Fruit fly (Drosophila melanogaster): Measurements from ENCODE around the gene boi.

Gene boi

DNA sequence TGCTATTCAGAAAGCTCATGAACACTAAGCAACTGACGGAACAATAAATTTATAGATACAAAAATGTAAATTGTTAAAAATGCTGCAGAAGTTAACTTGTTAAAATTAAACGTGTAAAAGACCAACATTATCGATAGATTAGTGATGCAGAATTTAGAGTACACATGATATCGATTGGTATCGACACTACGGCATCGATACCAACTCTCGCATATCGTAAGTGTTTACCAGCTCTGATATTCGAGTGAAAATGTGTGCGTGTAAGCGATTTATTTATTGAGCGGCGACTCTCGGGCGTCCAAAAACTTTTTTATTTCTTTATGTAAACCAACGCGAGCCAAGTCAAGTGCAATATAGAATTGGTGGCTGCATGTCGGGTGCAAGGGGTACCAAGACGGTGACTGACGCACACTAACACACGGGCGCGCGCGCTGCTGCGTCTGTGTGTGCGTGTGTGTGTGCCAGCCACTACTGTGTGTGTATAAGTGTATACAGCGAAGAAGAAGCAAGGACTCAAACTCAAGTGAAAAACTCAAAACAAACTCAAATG is 22.0 kb downstream of the boi start, which contains the start of gene z (continued):
- no peak for TF ChIP-seq CG3726 (GFP tag; IDR thresholded peaks at IDR 0.05)
- no peak for TF ChIP-seq CG18011 (GFP tag; optimal IDR thresholded peaks at IDR 0.05)
- TF ChIP-seq CG5953 (GFP tag; IDR thresholded peaks at IDR 0.05): no peak
- no peak for TF ChIP-seq Gsc (GFP tag; IDR thresholded peaks at IDR 0.05)
- TF ChIP-seq CG17361 (GFP tag; IDR thresholded peaks at IDR 0.05): peak; percentile 29; the same call in 1 of the 3 replicates
- no peak for TF ChIP-seq CG4404 (GFP tag; IDR thresholded peaks at IDR 0.05)
- no peak for TF ChIP-seq al (GFP tag; IDR thresholded peaks at IDR 0.05)
- no peak for TF ChIP-seq abd-A (tag; optimal IDR thresholded peaks at IDR 0.05)
- TF ChIP-seq HHEX (GFP tag; optimal IDR thresholded peaks at IDR 0.05): no peak
- TF ChIP-seq Side (GFP tag; optimal IDR thresholded peaks at IDR 0.05): no peak
- no peak for TF ChIP-seq lov (optimal IDR thresholded peaks at IDR 0.05)
- TF ChIP-seq lov (GFP tag; IDR thresholded peaks at IDR 0.05): no peak
- no peak for TF ChIP-seq esg (GFP tag; conservative IDR thresholded peaks at IDR 0.05)
- no peak for TF ChIP-seq ssp (GFP tag; IDR thresholded peaks at IDR 0.05)
- no peak for TF ChIP-seq ind (GFP tag; optimal IDR thresholded peaks at IDR 0.05)
- TF ChIP-seq ab (GFP tag; optimal IDR thresholded peaks at IDR 0.05): no peak
- no peak for TF ChIP-seq onecut (GFP tag; IDR thresholded peaks at IDR 0.05)
- no peak for TF ChIP-seq Antp (GFP tag; optimal IDR thresholded peaks at IDR 0.05)
- TF ChIP-seq CG11093 (GFP tag; IDR thresholded peaks at IDR 0.05): no peak
- TF ChIP-seq CG7271 (tag; optimal IDR thresholded peaks at IDR 0.05): no peak
- TF ChIP-seq corto (GFP tag; optimal IDR thresholded peaks at IDR 0.05): no peak
- no peak for TF ChIP-seq lbe (GFP tag; optimal IDR thresholded peaks at IDR 0.05)
- peak; percentile 64 for TF ChIP-seq CG12659 (GFP tag; optimal IDR thresholded peaks at IDR 0.05)
- TF ChIP-seq CG1647 (GFP tag; optimal IDR thresholded peaks at IDR 0.05): no peak
- no peak for TF ChIP-seq CG1792 (GFP tag; optimal IDR thresholded peaks at IDR 0.05)
- no peak for TF ChIP-seq CG15269 (tag; optimal IDR thresholded peaks at IDR 0.05)
- TF ChIP-seq H2.0 (GFP tag; IDR thresholded peaks at IDR 0.05): no peak
- peak; percentile 3 for TF ChIP-seq CG17186 (GFP tag; optimal IDR thresholded peaks at IDR 0.05)
- peak; percentile 34 for TF ChIP-seq CG13624 (GFP tag; optimal IDR thresholded peaks at IDR 0.05)
- no peak for TF ChIP-seq Dad (GFP tag; optimal IDR thresholded peaks at IDR 0.05)
- TF ChIP-seq crc (GFP tag; optimal IDR thresholded peaks at IDR 0.05): no peak
- TF ChIP-seq Hey (tag; optimal IDR thresholded peaks at IDR 0.05): no peak
- peak; percentile 92 for TF ChIP-seq Hr39 (optimal IDR thresholded peaks at IDR 0.05)
- no peak for TF ChIP-seq Rx (GFP tag; IDR thresholded peaks at IDR 0.05)
- no peak for TF ChIP-seq ttk (GFP tag; IDR thresholded peaks at IDR 0.05)
- TF ChIP-seq pan (optimal IDR thresholded peaks at IDR 0.05): no peak
- TF ChIP-seq pan (GFP tag; optimal IDR thresholded peaks at IDR 0.05 in 1 of 2, IDR thresholded peaks at IDR 0.05 in 1 of 2): no peak
- TF ChIP-seq tio (GFP tag; optimal IDR thresholded peaks at IDR 0.05): no peak
- TF ChIP-seq E2f2 (GFP tag; IDR thresholded peaks at IDR 0.05): peak; percentile 76
- no peak for TF ChIP-seq yki (optimal IDR thresholded peaks at IDR 0.05)
- no peak for TF ChIP-seq CG11085 (GFP tag; IDR thresholded peaks at IDR 0.05)
- TF ChIP-seq Lhr (GFP tag; optimal IDR thresholded peaks at IDR 0.05): no peak
- TF ChIP-seq Hr51 (GFP tag; optimal IDR thresholded peaks at IDR 0.05): no peak
- no peak for TF ChIP-seq CG17612 (GFP tag; IDR thresholded peaks at IDR 0.05)
- no peak for TF ChIP-seq Nf-YB (GFP tag; optimal IDR thresholded peaks at IDR 0.05)
- no peak for TF ChIP-seq CG2889 (GFP tag; IDR thresholded peaks at IDR 0.05)
- no peak for TF ChIP-seq eyg (GFP tag; optimal IDR thresholded peaks at IDR 0.05)
- TF ChIP-seq CG7987 (GFP tag; optimal IDR thresholded peaks at IDR 0.05): no peak
- TF ChIP-seq aop (GFP tag; IDR thresholded peaks at IDR 0.05): no peak
- TF ChIP-seq oc (tag; optimal IDR thresholded peaks at IDR 0.05): no peak
- peak; percentile 65 for TF ChIP-seq CG2116 (GFP tag; optimal IDR thresholded peaks at IDR 0.05)
- TF ChIP-seq CG34376 (GFP tag; optimal IDR thresholded peaks at IDR 0.05): peak; percentile 8
- no peak for TF ChIP-seq Stat92E (GFP tag; optimal IDR thresholded peaks at IDR 0.05)

All from whole organism, embryonic.